Worm (Caenorhabditis elegans) whole organism, early embryonic: ENCODE measurements around the gene F49F1.15.
"Not testable (repeated sequence)": the region's sequence is repeated elsewhere in the genome, so short reads cannot be mapped to it uniquely, and the experiment has no call there.

Source experiments
- B0310.2 ChIP-seq: sonication (generic microtip); optimal IDR thresholded peaks from 2 replicates; lab custom pipeline; 2016; ENCODE audit warnings: mild to moderate bottlenecking, missing genetic modification characterization, missing compliant biosample characterization
- F13C5.2 ChIP-seq: sonication (generic microtip); optimal IDR thresholded peaks from 2 replicates; lab custom pipeline; 2017; ENCODE audit warnings: mild to moderate bottlenecking, missing genetic modification characterization, inconsistent platforms, missing compliant biosample characterization
- aly-1 ChIP-seq: sonication (generic microtip); optimal IDR thresholded peaks from 2 replicates; lab custom pipeline; 2016; ENCODE audit warnings: missing genetic modification characterization, missing compliant biosample characterization
- ama-1 ChIP-seq: fragments of 150-350 bp; optimal IDR thresholded peaks from 2 replicates; lab custom pipeline; 2014
- ceh-13 ChIP-seq: fragments of 200-800 bp; sonication (Bioruptor generic); optimal IDR thresholded peaks from 2 replicates; lab custom pipeline; 2018; ENCODE audit warnings: mild to moderate bottlenecking, missing genetic modification characterization, missing compliant biosample characterization
- ceh-36 ChIP-seq: sonication (generic microtip); optimal IDR thresholded peaks from 2 replicates; lab custom pipeline; 2016; ENCODE audit warnings: missing genetic modification characterization, inconsistent platforms, missing compliant biosample characterization
- ets-7 ChIP-seq: sonication (generic microtip); optimal IDR thresholded peaks from 2 replicates; lab custom pipeline; 2016; ENCODE audit warnings: missing genotype, missing genetic modification characterization, missing compliant biosample characterization
- flt-1 ChIP-seq: fragments of 200-800 bp; sonication (Bioruptor generic); IDR thresholded peaks from 2 replicates; pipeline ENCODE4 v1.3.6; 2022; ENCODE audit warnings: missing genetic modification characterization, missing compliant biosample characterization
- hmbx-1 ChIP-seq: sonication (generic microtip); optimal IDR thresholded peaks from 2 replicates; lab custom pipeline; 2016; ENCODE audit warnings: mild to moderate bottlenecking, missing genetic modification characterization, missing compliant biosample characterization
- hmg-4 ChIP-seq: fragments of 200-800 bp; sonication (Bioruptor generic); optimal IDR thresholded peaks from 2 replicates; lab custom pipeline; 2018; ENCODE audit warnings: mild to moderate bottlenecking, missing genetic modification characterization, missing compliant biosample characterization
- hnd-1 ChIP-seq: sonication (generic microtip); optimal IDR thresholded peaks from 2 replicates; lab custom pipeline; 2016; ENCODE audit warnings: missing genetic modification characterization, missing compliant biosample characterization
- pes-1 ChIP-seq: fragments of 200-800 bp; sonication (Bioruptor generic); IDR thresholded peaks from 2 replicates; pipeline ENCODE4 v1.3.6; 2022; ENCODE audit warnings: missing genetic modification reagents, missing genetic modification characterization, missing compliant biosample characterization
- scrt-1 ChIP-seq: fragments of 200-800 bp; sonication (Bioruptor generic); IDR thresholded peaks from 2 replicates; pipeline ENCODE4 v1.3.6; 2022; ENCODE audit warnings: missing genetic modification characterization, missing compliant biosample characterization
- sea-1 ChIP-seq: fragments of 200-800 bp; sonication (Bioruptor generic); conservative IDR thresholded peaks from 2 replicates; pipeline ENCODE4 v1.3.6; 2022; ENCODE audit warnings: missing genetic modification characterization, missing compliant biosample characterization
- tbx-11 ChIP-seq: fragments of 200-800 bp; sonication (Bioruptor generic); IDR thresholded peaks from 2 replicates; pipeline ENCODE4 v1.3.6; 2022; ENCODE audit warnings: missing genetic modification characterization, missing compliant biosample characterization
- tbx-37 ChIP-seq: fragments of 200-800 bp; sonication (Bioruptor generic); conservative IDR thresholded peaks from 2 replicates; pipeline ENCODE4 v1.3.6; 2022; ENCODE audit warnings: missing genetic modification reagents, missing genetic modification characterization, missing compliant biosample characterization
- tra-4 ChIP-seq: sonication (generic microtip); optimal IDR thresholded peaks from 2 replicates; lab custom pipeline; 2017; ENCODE audit warnings: missing genetic modification characterization, missing compliant biosample characterization

Gene F49F1.15

ce11 chrIV:4114526-4114925, at the start of gene F49F1.15:
F49F1.15 (minus strand) TSS chrIV:4114626.
- no peak for TF ChIP-seq B0310.2 (tag; lab: Kevin White, UChicago)
- TF ChIP-seq F13C5.2: no peak
- TF ChIP-seq tbx-11: no peak
- no peak for TF ChIP-seq flt-1 (GFP tag; lab: Robert Waterston, UW)
- TF ChIP-seq aly-1 (tag; lab: Kevin White, UChicago): no peak
- no peak for TF ChIP-seq ceh-13 (GFP tag; lab: Kevin White, UChicago)
- no peak for TF ChIP-seq ets-7 (tag; lab: Kevin White, UChicago)
- no peak for TF ChIP-seq tra-4 (tag; lab: Kevin White, UChicago)
- no peak for TF ChIP-seq hnd-1 (tag; lab: Kevin White, UChicago)
- TF ChIP-seq tbx-37: no peak
- TF ChIP-seq ceh-36: no peak

ce11 chrIV:4162121-4162520, 47.7 kb upstream of the F49F1.15 start, which contains the start of gene scrm-5:
scrm-5 (plus strand) TSS chrIV:4162421.
- TF ChIP-seq tbx-11 (no peak), sea-1 (GFP tag; lab: Robert Waterston, UW) (no peak), tra-4 (tag; lab: Kevin White, UChicago) (no peak), pes-1 (no peak), ets-7 (tag; lab: Kevin White, UChicago) (no peak), F13C5.2 (no peak)

ce11 chrIV:4154641-4155040, 40.2 kb upstream of the F49F1.15 start, which contains the start of gene K08D10.14:
K08D10.14 (plus strand) TSS chrIV:4154941.
- TF ChIP-seq ama-1 (lab: Kevin White, UChicago) (no peak), ceh-13 (GFP tag; lab: Kevin White, UChicago) (no peak), B0310.2 (tag; lab: Kevin White, UChicago) (no peak), tra-4 (tag; lab: Kevin White, UChicago) (no peak), flt-1 (GFP tag; lab: Robert Waterston, UW) (no peak), hnd-1 (tag; lab: Kevin White, UChicago) (no peak), pes-1 (no peak), tbx-37 (no peak), sea-1 (GFP tag; lab: Robert Waterston, UW) (no peak), aly-1 (tag; lab: Kevin White, UChicago) (no peak), F13C5.2 (no peak), ets-7 (tag; lab: Kevin White, UChicago) (no peak), hmbx-1 (tag; lab: Kevin White, UChicago) (no peak), ceh-36 (no peak), tbx-11 (no peak)

ce11 chrIV:4152143-4152542, 37.7 kb upstream of the F49F1.15 start, which contains the start of the genes K08D10.10 and R07C12.1:
K08D10.10 (plus strand) TSS chrIV:4152235.
R07C12.1 (plus strand) TSS chrIV:4152456.
- TF ChIP-seq hmg-4 (GFP tag; lab: Kevin White, UChicago) (no peak), F13C5.2 (no peak), flt-1 (GFP tag; lab: Robert Waterston, UW) (no peak), scrt-1 (GFP tag; lab: Robert Waterston, UW) (no peak), tbx-11 (no peak), hmbx-1 (tag; lab: Kevin White, UChicago) (no peak), ama-1 (lab: Kevin White, UChicago) (no peak), tra-4 (tag; lab: Kevin White, UChicago) (no peak)

ce11 chrIV:4150138-4150537, 35.7 kb upstream of the F49F1.15 start:
- no peak for TF ChIP-seq pes-1
- TF ChIP-seq flt-1 (GFP tag; lab: Robert Waterston, UW): no peak
- TF ChIP-seq ceh-36: no peak
- TF ChIP-seq F13C5.2: no peak
- no peak for TF ChIP-seq tra-4 (tag; lab: Kevin White, UChicago)
- TF ChIP-seq scrt-1 (GFP tag; lab: Robert Waterston, UW): no peak
- no peak for TF ChIP-seq sea-1 (GFP tag; lab: Robert Waterston, UW)
- TF ChIP-seq hmg-4 (GFP tag; lab: Kevin White, UChicago): no peak

ce11 chrIV:4147891-4148290, 33.5 kb upstream of the F49F1.15 start:
- no peak for TF ChIP-seq ama-1 (lab: Kevin White, UChicago)
- no peak for TF ChIP-seq B0310.2 (tag; lab: Kevin White, UChicago)
- no peak for TF ChIP-seq F13C5.2
- TF ChIP-seq tbx-11: no peak
- no peak for TF ChIP-seq ceh-13 (GFP tag; lab: Kevin White, UChicago)
- TF ChIP-seq ets-7 (tag; lab: Kevin White, UChicago): no peak
- no peak for TF ChIP-seq tra-4 (tag; lab: Kevin White, UChicago)
- TF ChIP-seq flt-1 (GFP tag; lab: Robert Waterston, UW): no peak
- no peak for TF ChIP-seq hnd-1 (tag; lab: Kevin White, UChicago)
- TF ChIP-seq sea-1 (GFP tag; lab: Robert Waterston, UW): no peak
- no peak for TF ChIP-seq hmbx-1 (tag; lab: Kevin White, UChicago)
- TF ChIP-seq tbx-37: no peak
- TF ChIP-seq aly-1 (tag; lab: Kevin White, UChicago): no peak
- TF ChIP-seq pes-1: no peak
- no peak for TF ChIP-seq hmg-4 (GFP tag; lab: Kevin White, UChicago)
- no peak for TF ChIP-seq ceh-36
- TF ChIP-seq scrt-1 (GFP tag; lab: Robert Waterston, UW): no peak

ce11 chrIV:4144784-4145183, 30.4 kb upstream of the F49F1.15 start, which contains the start of gene R07C12.3:
R07C12.3 (plus strand) TSS chrIV:4145084.
- no peak for TF ChIP-seq scrt-1 (GFP tag; lab: Robert Waterston, UW)
- TF ChIP-seq sea-1 (GFP tag; lab: Robert Waterston, UW): no peak
- no peak for TF ChIP-seq tbx-11
- TF ChIP-seq tbx-37: no peak
- no peak for TF ChIP-seq B0310.2 (tag; lab: Kevin White, UChicago)
- no peak for TF ChIP-seq hmbx-1 (tag; lab: Kevin White, UChicago)
- no peak for TF ChIP-seq ceh-13 (GFP tag; lab: Kevin White, UChicago)
- no peak for TF ChIP-seq pes-1
- no peak for TF ChIP-seq tra-4 (tag; lab: Kevin White, UChicago)

ce11 chrIV:4142986-4143385, 28.6 kb upstream of the F49F1.15 start, which contains the start of gene F49F1.12:
F49F1.12 (minus strand) TSS chrIV:4143086.
- TF ChIP-seq ets-7 (tag; lab: Kevin White, UChicago); flt-1 (GFP tag; lab: Robert Waterston, UW); sea-1 (GFP tag; lab: Robert Waterston, UW): not testable (repeated sequence)
